Worm (Caenorhabditis elegans) whole organism, L4/young adult: ENCODE data around the gene W08E12.7.

ENCODE experiments used
- dao-5 ChIP-seq: sonication (generic microtip); optimal IDR thresholded peaks from 2 replicates; lab custom pipeline; 2016; ENCODE audit warnings: missing genotype, missing genetic modification characterization, moderate library complexity, missing compliant biosample characterization
- him-1 ChIP-seq: sonication (generic microtip); optimal IDR thresholded peaks from 2 replicates; lab custom pipeline; 2016; ENCODE audit warnings: missing genotype, missing genetic modification reagents, missing genetic modification characterization, missing compliant biosample characterization

ce11 chrIV:3296578-3297549 is 1.9 kb downstream of the W08E12.7 start:
- no peak for TF ChIP-seq him-1 (tag; lab: Kevin White, UChicago)
- TF ChIP-seq dao-5 (tag; lab: Kevin White, UChicago): no peak
